Worm (Caenorhabditis elegans) whole organism, L1 larva: ENCODE data around the gene F41C6.4.

Source experiments
- C04F5.9 ChIP-seq: sonication (generic microtip); optimal IDR thresholded peaks from 2 replicates; lab custom pipeline; 2016; ENCODE audit warnings: missing genetic modification characterization, missing compliant biosample characterization
- C16A3.4 ChIP-seq: fragments of 150-350 bp; optimal IDR thresholded peaks from 2 replicates; lab custom pipeline; 2014; ENCODE audit warnings: missing biosample characterization, missing genetic modification characterization
- C34B4.2 ChIP-seq: sonication (generic microtip); optimal IDR thresholded peaks from 2 replicates; lab custom pipeline; 2017; ENCODE audit warnings: mild to moderate bottlenecking, missing genetic modification characterization, missing compliant biosample characterization
- Y116A8C.19 ChIP-seq: sonication (generic microtip); optimal IDR thresholded peaks from 2 replicates; lab custom pipeline; 2016; ENCODE audit warnings: missing compliant biosample characterization, missing genetic modification characterization, borderline replicate concordance
- aha-1 ChIP-seq: fragments of 150-350 bp; optimal IDR thresholded peaks from 2 replicates; lab custom pipeline; 2014; ENCODE audit warnings: missing biosample characterization, missing genetic modification characterization
- alr-1 ChIP-seq: fragments of 200-800 bp; sonication (Bioruptor generic); optimal IDR thresholded peaks from 2 replicates; lab custom pipeline; 2018; ENCODE audit warnings: borderline replicate concordance, mild to moderate bottlenecking, missing genetic modification characterization, missing compliant biosample characterization
- aly-2 ChIP-seq: fragments of 150-350 bp; optimal IDR thresholded peaks from 2 replicates; lab custom pipeline; 2014; ENCODE audit warnings: missing biosample characterization, missing genetic modification characterization
- ceh-8 ChIP-seq: fragments of 200-800 bp; sonication (Bioruptor generic); optimal IDR thresholded peaks from 2 replicates; lab custom pipeline; 2018; ENCODE audit warnings: mild to moderate bottlenecking, missing genetic modification characterization, moderate library complexity, missing compliant biosample characterization
- ceh-88 ChIP-seq: fragments of 200-800 bp; sonication (Bioruptor generic); IDR thresholded peaks from 2 replicates; pipeline ENCODE4 v1.3.6; 2022; ENCODE audit warnings: missing genetic modification characterization, missing compliant biosample characterization
- ceh-90 ChIP-seq: sonication (generic microtip); optimal IDR thresholded peaks from 2 replicates; lab custom pipeline; 2016; ENCODE audit warnings: missing genetic modification characterization, missing compliant biosample characterization
- ces-1 ChIP-seq: fragments of 150-350 bp; optimal IDR thresholded peaks from 2 replicates; lab custom pipeline; 2014; ENCODE audit warnings: missing biosample characterization, missing genetic modification reagents, missing genetic modification characterization
- efl-3 ChIP-seq: fragments of 200-800 bp; sonication (Bioruptor generic); optimal IDR thresholded peaks from 2 replicates; lab custom pipeline; 2018; ENCODE audit warnings: mild to moderate bottlenecking, missing genetic modification characterization, missing compliant biosample characterization
- elt-3 ChIP-seq, 6 experiments: fragments of 150-350 bp in 1 of 6; sonication (generic microtip); optimal IDR thresholded peaks; 2 replicates each; lab custom pipeline; 2017 to 2018; ENCODE audit warnings: missing biosample characterization in 6 of 6, missing genetic modification characterization in 6 of 6, inconsistent platforms in 1 of 6
- ets-5 ChIP-seq: fragments of 200-800 bp; sonication (Bioruptor generic); IDR thresholded peaks from 2 replicates; pipeline ENCODE4 v1.3.6; 2022; ENCODE audit warnings: missing genetic modification characterization, missing compliant biosample characterization
- fkh-10 ChIP-seq: sonication (generic microtip); optimal IDR thresholded peaks from 2 replicates; lab custom pipeline; 2017; ENCODE audit warnings: missing biosample characterization, missing genetic modification reagents, missing genetic modification characterization
- fos-1 ChIP-seq: fragments of 150-350 bp; optimal IDR thresholded peaks from 2 replicates; lab custom pipeline; 2014; ENCODE audit warnings: missing biosample characterization, missing genetic modification characterization
- grh-1 ChIP-seq: fragments of 200-800 bp; sonication (Bioruptor generic); IDR thresholded peaks from 2 replicates; pipeline ENCODE4 v1.3.6; 2022; ENCODE audit warnings: missing genetic modification reagents, missing genetic modification characterization, missing compliant biosample characterization
- isw-1 ChIP-seq: fragments of 200-800 bp; sonication (Bioruptor generic); IDR thresholded peaks from 2 replicates; pipeline ENCODE4 v1.3.6; 2022; ENCODE audit warnings: missing genetic modification characterization, missing compliant biosample characterization
- jun-1 ChIP-seq: fragments of 150-350 bp; optimal IDR thresholded peaks from 2 replicates; lab custom pipeline; 2014; ENCODE audit warnings: missing biosample characterization, missing genetic modification reagents, missing genetic modification characterization
- lin-13 ChIP-seq: fragments of 150-350 bp; optimal IDR thresholded peaks from 2 replicates; lab custom pipeline; 2014; ENCODE audit warnings: missing biosample characterization, missing genetic modification reagents, missing genetic modification characterization
- lin-15B ChIP-seq: fragments of 150-350 bp; sonication (generic microtip); optimal IDR thresholded peaks from 3 replicates; lab custom pipeline; 2014; ENCODE audit warnings: missing biosample characterization, missing genetic modification characterization
- lin-35 ChIP-seq, 2 experiments: fragments of 150-350 bp; optimal IDR thresholded peaks; 2 replicates each; lab custom pipeline; 2014; ENCODE audit warnings: missing biosample characterization in 2 of 2, missing genetic modification characterization in 2 of 2, missing genetic modification reagents in 2 of 2
- lin-39 ChIP-seq: fragments of 150-350 bp; optimal IDR thresholded peaks from 2 replicates; lab custom pipeline; 2014; ENCODE audit warnings: missing biosample characterization, missing genetic modification reagents, missing genetic modification characterization
- lsy-2 ChIP-seq, 2 experiments: fragments of 150-350 bp; optimal IDR thresholded peaks; 2 replicates each; lab custom pipeline; 2014; ENCODE audit warnings: missing biosample characterization in 2 of 2, missing genetic modification characterization in 2 of 2
- mab-9 ChIP-seq: fragments of 200-800 bp; sonication (Bioruptor generic); IDR thresholded peaks from 2 replicates; pipeline ENCODE4 v1.3.6; 2022; ENCODE audit warnings: missing genetic modification reagents, missing genetic modification characterization, missing compliant biosample characterization
- mef-2 ChIP-seq: fragments of 150-350 bp; optimal IDR thresholded peaks from 2 replicates; lab custom pipeline; 2014; ENCODE audit warnings: missing biosample characterization, missing genetic modification characterization
- mep-1 ChIP-seq: fragments of 150-350 bp; optimal IDR thresholded peaks from 2 replicates; lab custom pipeline; 2014; ENCODE audit warnings: missing biosample characterization, missing genetic modification characterization
- nhr-12 ChIP-seq: sonication (generic microtip); optimal IDR thresholded peaks from 2 replicates; lab custom pipeline; 2017; ENCODE audit warnings: missing biosample characterization, missing genetic modification characterization
- nhr-19 ChIP-seq: fragments of 200-800 bp; sonication (Bioruptor generic); conservative IDR thresholded peaks from 2 replicates; pipeline ENCODE4 v1.3.6; 2022; ENCODE audit warnings: missing genetic modification characterization, missing compliant biosample characterization
- nhr-237 ChIP-seq: fragments of 150-350 bp; optimal IDR thresholded peaks from 2 replicates; lab custom pipeline; 2014; ENCODE audit warnings: missing biosample characterization, missing genetic modification characterization
- nhr-28 ChIP-seq: fragments of 150-350 bp; optimal IDR thresholded peaks from 2 replicates; lab custom pipeline; 2014; ENCODE audit warnings: missing biosample characterization, missing genetic modification characterization
- nhr-71 ChIP-seq: sonication (generic microtip); optimal IDR thresholded peaks from 2 replicates; lab custom pipeline; 2016; ENCODE audit warnings: mild to moderate bottlenecking, missing genetic modification characterization, moderate library complexity, missing compliant biosample characterization
- nhr-76 ChIP-seq: sonication (generic microtip); optimal IDR thresholded peaks from 2 replicates; lab custom pipeline; 2017; ENCODE audit warnings: missing biosample characterization, missing genetic modification characterization
- nhr-77 ChIP-seq: fragments of 150-350 bp; optimal IDR thresholded peaks from 2 replicates; lab custom pipeline; 2014; ENCODE audit warnings: missing biosample characterization, missing genetic modification characterization
- nhr-84 ChIP-seq: sonication (generic microtip); optimal IDR thresholded peaks from 2 replicates; lab custom pipeline; 2017; ENCODE audit warnings: missing biosample characterization, missing genetic modification characterization
- nhr-90 ChIP-seq: sonication (generic microtip); optimal IDR thresholded peaks from 2 replicates; lab custom pipeline; 2016; ENCODE audit warnings: mild to moderate bottlenecking, missing genetic modification characterization, missing compliant biosample characterization; ENCODE audit not compliant: poor library complexity
- pag-3 ChIP-seq: sonication (generic microtip); optimal IDR thresholded peaks from 2 replicates; lab custom pipeline; 2017; ENCODE audit warnings: missing genetic modification characterization, mild to moderate bottlenecking, missing compliant biosample characterization, antibody characterized with exemption, borderline replicate concordance; ENCODE audit not compliant: insufficient read depth
- pax-3 ChIP-seq: fragments of 200-800 bp; sonication (Bioruptor generic); optimal IDR thresholded peaks from 2 replicates; lab custom pipeline; 2018; ENCODE audit warnings: mild to moderate bottlenecking, missing genetic modification characterization, moderate library complexity, missing compliant biosample characterization
- pqm-1 ChIP-seq: sonication (generic microtip); optimal IDR thresholded peaks from 3 replicates; lab custom pipeline; 2017; ENCODE audit warnings: missing biosample characterization, missing genetic modification characterization
- rnt-1 ChIP-seq: sonication (generic microtip); optimal IDR thresholded peaks from 2 replicates; lab custom pipeline; 2016; ENCODE audit warnings: mild to moderate bottlenecking, missing genetic modification characterization, moderate library complexity, missing compliant biosample characterization
- sptf-1 ChIP-seq: fragments of 150-350 bp; optimal IDR thresholded peaks from 2 replicates; lab custom pipeline; 2014; ENCODE audit warnings: missing biosample characterization, missing genetic modification characterization
- sup-37 ChIP-seq: fragments of 200-800 bp; sonication (Bioruptor generic); optimal IDR thresholded peaks from 2 replicates; lab custom pipeline; 2018; ENCODE audit warnings: mild to moderate bottlenecking, missing genetic modification characterization, missing compliant biosample characterization
- tbx-2 ChIP-seq: sonication (generic microtip); optimal IDR thresholded peaks from 2 replicates; lab custom pipeline; 2016; ENCODE audit warnings: missing genetic modification characterization, missing compliant biosample characterization
- tlp-1 ChIP-seq: fragments of 150-350 bp; optimal IDR thresholded peaks from 2 replicates; lab custom pipeline; 2014; ENCODE audit warnings: missing biosample characterization, missing genetic modification characterization
- unc-30 ChIP-seq: sonication (generic microtip); optimal IDR thresholded peaks from 2 replicates; lab custom pipeline; 2017; ENCODE audit warnings: missing biosample characterization, missing genetic modification characterization
- unc-86 ChIP-seq: sonication (generic microtip); optimal IDR thresholded peaks from 2 replicates; lab custom pipeline; 2016; ENCODE audit warnings: missing genetic modification characterization, missing compliant biosample characterization
- unc-98 ChIP-seq: fragments of 200-800 bp; sonication (Bioruptor generic); IDR thresholded peaks from 2 replicates; pipeline ENCODE4 v1.3.6; 2022; ENCODE audit warnings: missing genetic modification characterization, missing compliant biosample characterization
- vab-15 ChIP-seq: sonication (generic microtip); optimal IDR thresholded peaks from 2 replicates; lab custom pipeline; 2017; ENCODE audit warnings: missing genotype, mild to moderate bottlenecking, missing genetic modification characterization, missing compliant biosample characterization
- zip-4 ChIP-seq: fragments of 200-800 bp; sonication (Bioruptor generic); optimal IDR thresholded peaks from 2 replicates; lab custom pipeline; 2018; ENCODE audit warnings: mild to moderate bottlenecking, missing genetic modification characterization, moderate library complexity, missing compliant biosample characterization

F41C6.4 gene

ce11 chrX:6836065-6836527 lies 38.5 kb downstream of the F41C6.4 start, which contains the start of gene F41B4.3 (continued):
- TF ChIP-seq isw-1 (no peak), lin-15B (no peak), nhr-71 (tag; lab: Kevin White, UChicago) (peak; percentile 48), zip-4 (GFP tag; lab: Kevin White, UChicago) (peak; percentile 64), unc-30 (tag; lab: Kevin White, UChicago) (no peak), nhr-12 (no peak), pqm-1 (tag; lab: Kevin White, UChicago) (no peak), pax-3 (tag; lab: Kevin White, UChicago) (no peak), sup-37 (no peak), fos-1 (tag; lab: Kevin White, UChicago) (no peak), nhr-237 (no peak), Y116A8C.19 (tag; lab: Kevin White, UChicago) (no peak), fkh-10 (no peak), nhr-28 (no peak), sptf-1 (tag; lab: Kevin White, UChicago) (no peak), nhr-76 (tag; lab: Kevin White, UChicago) (no peak), C34B4.2 (tag; lab: Kevin White, UChicago) (no peak), jun-1 (tag; lab: Kevin White, UChicago) (no peak), efl-3 (GFP tag; lab: Kevin White, UChicago) (no peak), ceh-90 (tag; lab: Kevin White, UChicago) (no peak), mep-1 (peak; percentile 72), ces-1 (no peak), aly-2 (tag; lab: Kevin White, UChicago) (no peak), alr-1 (tag; lab: Kevin White, UChicago) (no peak), aha-1 (tag; lab: Kevin White, UChicago) (no peak), nhr-77 (no peak), unc-98 (GFP tag; lab: Robert Waterston, UW) (no peak), tlp-1 (tag; lab: Kevin White, UChicago) (no peak), mef-2 (no peak), pag-3 (tag; lab: Kevin White, UChicago) (no peak), lsy-2 (tag; optimal IDR thresholded peaks at IDR 0.05; lab: Kevin White, UChicago) (peak; percentile 21 to 41), C16A3.4 (tag; lab: Kevin White, UChicago) (no peak), ets-5 (GFP tag; lab: Robert Waterston, UW) (no peak), grh-1 (GFP tag; lab: Robert Waterston, UW) (no peak), mab-9 (GFP tag; lab: Robert Waterston, UW) (no peak)

- TF ChIP-seq isw-1 (no peak), pqm-1 (tag; lab: Kevin White, UChicago) (no peak), rnt-1 (tag; lab: Kevin White, UChicago) (no peak)
These were observed 39.5 kb downstream of the F41C6.4 start, which contains the start of gene F41B4.2 for ce11 chrX:6835166-6835565. F41B4.2 (minus strand) TSS chrX:6835266.

- TF ChIP-seq lsy-2 (tag; optimal IDR thresholded peaks at IDR 0.05; lab: Kevin White, UChicago), result peak; percentile 21 to 61
- TF ChIP-seq zip-4 (GFP tag; lab: Kevin White, UChicago), result no peak
- TF ChIP-seq nhr-19 (GFP tag; lab: Robert Waterston, UW), result peak; percentile 59
- no peak for TF ChIP-seq mab-9 (GFP tag; lab: Robert Waterston, UW)
- no peak for TF ChIP-seq lin-13 (GFP tag; lab: Kevin White, UChicago)
- no peak for TF ChIP-seq nhr-12
- TF ChIP-seq fos-1 (tag; lab: Kevin White, UChicago), result no peak
- peak; percentile 63 for TF ChIP-seq mef-2
- no peak for TF ChIP-seq efl-3 (GFP tag; lab: Kevin White, UChicago)
- no peak for TF ChIP-seq nhr-84 (tag; lab: Kevin White, UChicago)
- TF ChIP-seq ceh-90 (tag; lab: Kevin White, UChicago), result no peak
- no peak for TF ChIP-seq ceh-88 (GFP tag; lab: Robert Waterston, UW)
- TF ChIP-seq vab-15 (tag; lab: Kevin White, UChicago), result no peak
- no peak for TF ChIP-seq mep-1
- no peak for TF ChIP-seq aha-1 (tag; lab: Kevin White, UChicago)
- no peak for TF ChIP-seq ceh-8 (GFP tag; lab: Kevin White, UChicago)
- TF ChIP-seq pax-3 (tag; lab: Kevin White, UChicago), result no peak
- TF ChIP-seq ces-1, result no peak
- no peak for TF ChIP-seq unc-86 (tag; lab: Kevin White, UChicago)
- peak; percentile 94 for TF ChIP-seq pag-3 (tag; lab: Kevin White, UChicago)
- TF ChIP-seq elt-3 (tag; optimal IDR thresholded peaks at IDR 0.05; lab: Kevin White, UChicago), result no peak
- TF ChIP-seq C04F5.9, result no peak
- no peak for TF ChIP-seq lin-35 (GFP tag; optimal IDR thresholded peaks at IDR 0.05; lab: Kevin White, UChicago)
- peak; percentile 21 for TF ChIP-seq tbx-2
- TF ChIP-seq nhr-90 (tag; lab: Kevin White, UChicago), result no peak
- no peak for TF ChIP-seq aly-2 (tag; lab: Kevin White, UChicago)
- peak; percentile 40 for TF ChIP-seq lin-39 (tag; lab: Kevin White, UChicago)
These were observed 48.8 kb downstream of the F41C6.4 start, which contains the start of gene F41B4.1 for ce11 chrX:6825840-6826239. F41B4.1 (minus strand) TSS chrX:6825862.
